Fruit fly (Drosophila melanogaster): ENCODE data around the gene CG5989.
A peak's percentile ranks its signal among the peaks of the same experiment; 100 is the strongest.

Gene CG5989

dm6 chr3L:8651876-8652571, 48.1 kb upstream of the CG5989 start (continued):
- TF ChIP-seq zfh2 (GFP tag; optimal IDR thresholded peaks at IDR 0.05) (no peak), CG6272 (GFP tag; IDR thresholded peaks at IDR 0.05) (no peak), dm (GFP tag; optimal IDR thresholded peaks at IDR 0.05) (no peak), CG4424 (GFP tag; optimal IDR thresholded peaks at IDR 0.05) (peak; percentile 4), vvl (GFP tag; IDR thresholded peaks at IDR 0.05) (peak; percentile 31; the same call in 1 of the 2 replicates), CG14860 (GFP tag; IDR thresholded peaks at IDR 0.05; ENCODE audit: partially characterized antibody) (no peak), Jarid2 (GFP tag; optimal IDR thresholded peaks at IDR 0.05) (peak; percentile 3), CoRest (tag; optimal IDR thresholded peaks at IDR 0.05) (peak; percentile 17), pita (GFP tag; optimal IDR thresholded peaks at IDR 0.05) (peak; percentile 31), MESR4 (GFP tag; optimal IDR thresholded peaks at IDR 0.05) (no peak), klu (GFP tag; IDR thresholded peaks at IDR 0.05) (no peak), Lhr (GFP tag; optimal IDR thresholded peaks at IDR 0.05) (peak; percentile 42), nau (GFP tag; optimal IDR thresholded peaks at IDR 0.05) (no peak), Lpt (GFP tag; optimal IDR thresholded peaks at IDR 0.05) (no peak), Ptx1 (GFP tag; IDR thresholded peaks at IDR 0.05) (0 out of 2 replicates have a peak, but pooled peaks have one; percentile 11), Xbp1 (GFP tag; optimal IDR thresholded peaks at IDR 0.05) (peak; percentile 26), Deaf1 (tag; optimal IDR thresholded peaks at IDR 0.05) (no peak), CG9437 (GFP tag; optimal IDR thresholded peaks at IDR 0.05) (peak; percentile 41), Med (GFP tag) (peak; percentile 18), CG14710 (tag; optimal IDR thresholded peaks at IDR 0.05) (peak; percentile 9), Opbp (GFP tag; IDR thresholded peaks at IDR 0.05; ENCODE audit: partially characterized antibody) (peak; percentile 60; the same call in 1 of the 3 replicates), Bgb (GFP tag; IDR thresholded peaks at IDR 0.05; ENCODE audit: partially characterized antibody) (peak; percentile 64; the same call in 1 of the 2 replicates), stc (GFP tag; IDR thresholded peaks at IDR 0.05) (no peak), ato (GFP tag; IDR thresholded peaks at IDR 0.05; ENCODE audit: partially characterized antibody) (no peak), CG17829 (tag; optimal IDR thresholded peaks at IDR 0.05) (peak; percentile 10), Dp (GFP tag; optimal IDR thresholded peaks at IDR 0.05) (peak; percentile 26), CG10565 (GFP tag; optimal IDR thresholded peaks at IDR 0.05) (no peak), CG31365 (tag; optimal IDR thresholded peaks at IDR 0.05) (peak; percentile 97), Hmr (GFP tag; optimal IDR thresholded peaks at IDR 0.05) (no peak), CG15696 (tag; optimal IDR thresholded peaks at IDR 0.05) (peak; percentile 20), E2f2 (GFP tag; IDR thresholded peaks at IDR 0.05) (peak; percentile 37; the same call in 1 of the 2 replicates), psq (GFP tag; optimal IDR thresholded peaks at IDR 0.05) (no peak), Sry-δ (GFP tag; optimal IDR thresholded peaks at IDR 0.05) (no peak), CG17612 (GFP tag; IDR thresholded peaks at IDR 0.05) (no peak), CG13894 (tag; optimal IDR thresholded peaks at IDR 0.05) (no peak), CG18619 (GFP tag; optimal IDR thresholded peaks at IDR 0.05) (no peak), abd-A (tag; optimal IDR thresholded peaks at IDR 0.05) (no peak), CkIIα-i1 (GFP tag; IDR thresholded peaks at IDR 0.05) (no peak), nmo (GFP tag; optimal IDR thresholded peaks at IDR 0.05) (peak; percentile 14), zen (tag; optimal IDR thresholded peaks at IDR 0.05) (peak; percentile 32), CG15269 (tag; optimal IDR thresholded peaks at IDR 0.05) (no peak), Hey (tag; optimal IDR thresholded peaks at IDR 0.05) (no peak), phol (tag; optimal IDR thresholded peaks at IDR 0.05) (peak; percentile 22), fd102C (GFP tag; optimal IDR thresholded peaks at IDR 0.05) (no peak), CTCF (GFP tag; optimal IDR thresholded peaks at IDR 0.05) (peak; percentile 96), CG8478 (optimal IDR thresholded peaks at IDR 0.05) (peak; percentile 78), gcm (GFP tag; optimal IDR thresholded peaks at IDR 0.05) (no peak), insv (GFP tag; optimal IDR thresholded peaks at IDR 0.05) (no peak), amos (GFP tag; IDR thresholded peaks at IDR 0.05; ENCODE audit: partially characterized antibody) (peak; percentile 65)
